Fruit fly (Drosophila melanogaster) whole organism: ENCODE data around the gene CG6441.

Source experiments
- CG8478 ChIP-seq: fragments of >200 bp; optimal IDR thresholded peaks from 2 replicates; lab custom pipeline; 2018; ENCODE audit warnings: inconsistent platforms
- Dll ChIP-seq: fragments of >200 bp; optimal IDR thresholded peaks from 2 replicates; lab custom pipeline; 2017
- EcR ChIP-seq, 2 experiments: fragments of >200 bp; optimal IDR thresholded peaks; 2 replicates each; lab custom pipeline; 2017; ENCODE audit warnings: missing biosample characterization in 2 of 2, missing genetic modification characterization in 2 of 2, missing genetic modification reagents in 2 of 2
- pan ChIP-seq: fragments of >200 bp; optimal IDR thresholded peaks from 2 replicates; lab custom pipeline; 2017
- psq ChIP-seq: fragments of >200 bp; optimal IDR thresholded peaks from 2 replicates; lab custom pipeline; 2017
- usp ChIP-seq: fragments of >200 bp; optimal IDR thresholded peaks from 2 replicates; lab custom pipeline; 2017; ENCODE audit warnings: missing biosample characterization, missing genetic modification characterization, mixed read lengths

Gene CG6441

DNA sequence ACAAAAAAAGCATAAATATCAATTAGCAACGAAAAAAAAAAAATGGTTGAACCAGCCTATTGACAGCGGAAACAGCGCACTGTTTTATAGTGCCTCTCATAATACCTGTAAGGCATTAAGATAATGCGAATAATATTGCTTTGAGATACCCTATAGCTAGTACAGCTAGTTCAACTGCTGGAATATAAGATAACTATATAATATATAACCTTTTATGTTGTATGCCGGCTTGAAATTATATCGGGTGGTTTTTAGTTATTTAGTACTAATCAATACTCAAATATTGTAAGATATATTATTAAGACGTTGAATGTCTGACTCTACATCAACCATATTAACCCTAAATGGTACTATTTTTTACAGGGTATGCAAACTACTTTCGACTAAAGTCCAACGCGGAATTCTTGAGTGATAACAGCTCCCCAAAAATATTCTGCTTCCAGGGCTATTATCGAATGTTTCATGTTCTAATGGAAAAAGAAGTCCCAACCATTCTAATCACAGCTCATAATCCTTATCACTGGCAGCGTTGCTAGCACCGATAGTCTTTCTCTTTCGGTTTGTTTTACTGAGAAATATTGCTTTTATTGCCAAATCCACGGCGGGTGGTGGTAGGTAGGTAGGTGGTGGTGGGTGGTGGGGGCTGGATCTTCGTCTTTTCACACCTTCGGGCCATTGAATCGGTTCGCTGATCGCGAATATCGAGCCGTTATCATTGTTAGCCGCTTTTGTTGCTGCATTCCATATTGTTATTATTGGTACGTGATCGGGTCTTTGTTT lies 40.4 kb upstream of the CG6441 start:
- TF ChIP-seq psq (no peak), CG8478 (lab: Kevin White, UChicago) (no peak)

DNA sequence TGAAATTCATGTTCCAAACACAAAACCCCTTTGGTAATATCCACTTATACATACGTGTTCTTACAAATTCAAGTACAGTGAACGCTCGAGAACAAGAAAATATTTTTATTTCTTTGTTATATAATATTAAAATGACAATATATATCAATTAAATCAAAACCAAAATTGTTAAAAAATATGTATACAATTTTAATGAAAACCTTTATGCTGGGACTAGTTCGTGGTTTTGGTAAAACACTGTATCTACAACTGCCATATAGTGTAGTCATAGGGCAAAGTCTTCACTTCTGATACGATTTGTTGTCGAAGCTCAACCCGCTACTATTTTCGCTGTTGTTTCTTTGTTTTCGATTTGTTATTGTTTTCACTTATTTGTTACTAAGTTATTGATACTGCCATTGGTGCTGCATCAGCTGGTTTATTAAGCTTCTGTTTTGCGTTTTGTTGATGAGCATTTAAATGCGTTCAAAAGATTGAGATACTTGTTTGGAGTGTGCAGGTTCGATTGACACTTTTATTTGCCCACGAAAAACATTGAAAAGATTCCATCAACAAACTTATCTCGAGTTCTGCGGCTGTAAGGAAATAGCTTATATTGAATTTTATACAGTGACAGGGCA lies 39.7 kb upstream of the CG6441 start:
- TF ChIP-seq pan (lab: Kevin White, UChicago) (no peak), EcR (GFP tag; optimal IDR thresholded peaks at IDR 0.05; lab: Kevin White, UChicago) (no peak), CG8478 (lab: Kevin White, UChicago) (no peak), usp (GFP tag; lab: Kevin White, UChicago) (no peak), Dll (lab: Kevin White, UChicago) (no peak), psq (no peak)

DNA sequence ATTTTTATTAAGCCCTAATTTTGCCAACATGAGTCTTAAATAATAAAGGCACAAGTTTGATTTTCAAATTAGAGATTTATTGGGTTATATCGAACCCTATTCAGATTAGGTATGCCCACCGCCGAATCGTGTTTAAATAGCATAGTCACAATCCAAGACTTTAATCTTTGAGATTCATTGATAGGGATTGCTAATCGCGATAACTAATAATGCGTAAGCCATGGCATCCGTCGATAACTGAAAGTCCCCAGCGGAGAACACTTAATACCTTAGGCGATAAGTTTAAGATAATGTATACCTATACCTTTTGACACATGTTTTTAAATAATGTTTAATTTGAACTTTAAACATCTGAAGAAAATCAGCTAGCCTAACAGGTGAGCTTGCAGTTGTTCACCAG lies 39.0 kb upstream of the CG6441 start:
- TF ChIP-seq EcR (GFP tag; optimal IDR thresholded peaks at IDR 0.05; lab: Kevin White, UChicago) (no peak), CG8478 (lab: Kevin White, UChicago) (no peak), usp (GFP tag; lab: Kevin White, UChicago) (no peak), pan (lab: Kevin White, UChicago) (no peak), Dll (lab: Kevin White, UChicago) (no peak), psq (no peak)

DNA sequence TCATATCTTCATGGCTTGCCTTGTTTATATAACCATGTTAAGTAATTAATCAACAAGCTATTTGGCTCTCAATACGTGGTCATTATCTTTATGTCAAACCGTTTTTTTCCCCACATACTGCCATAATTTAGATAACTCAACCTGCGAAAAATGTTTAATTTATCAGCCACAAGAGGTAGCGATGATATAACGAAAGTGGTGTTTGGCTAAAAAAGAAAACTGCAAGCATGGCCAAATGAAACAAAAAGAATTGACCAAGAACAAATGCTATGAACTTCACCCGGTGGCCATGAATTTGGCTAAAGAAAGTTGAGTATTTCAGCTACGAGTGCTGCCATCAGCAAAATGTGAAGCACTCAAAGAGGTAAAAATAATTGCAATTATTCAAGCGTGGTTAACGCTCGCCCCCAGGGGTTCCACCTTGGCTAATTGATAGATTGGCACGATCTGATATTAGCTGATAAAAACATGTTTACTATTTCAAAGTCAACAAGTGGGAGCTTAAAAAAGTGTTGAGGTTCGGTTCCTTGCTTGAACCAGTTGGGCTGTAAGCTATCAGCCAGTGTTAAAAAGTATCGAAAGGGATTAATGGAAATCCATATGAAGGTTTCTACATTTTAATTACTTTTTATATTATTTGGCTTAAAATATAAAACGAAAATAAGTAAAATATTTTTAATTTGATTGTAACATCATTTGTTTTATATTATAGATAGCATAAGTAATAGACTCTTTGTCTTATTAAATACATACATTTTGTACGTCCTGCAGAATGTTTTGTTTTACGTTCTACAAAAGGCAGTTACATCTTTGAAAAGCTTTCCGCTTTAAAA lies 37.8 kb upstream of the CG6441 start:
- TF ChIP-seq CG8478 (lab: Kevin White, UChicago) (no peak), Dll (lab: Kevin White, UChicago) (no peak), EcR (GFP tag; optimal IDR thresholded peaks at IDR 0.05; lab: Kevin White, UChicago) (no peak), pan (lab: Kevin White, UChicago) (no peak), psq (no peak), usp (GFP tag; lab: Kevin White, UChicago) (no peak)

DNA sequence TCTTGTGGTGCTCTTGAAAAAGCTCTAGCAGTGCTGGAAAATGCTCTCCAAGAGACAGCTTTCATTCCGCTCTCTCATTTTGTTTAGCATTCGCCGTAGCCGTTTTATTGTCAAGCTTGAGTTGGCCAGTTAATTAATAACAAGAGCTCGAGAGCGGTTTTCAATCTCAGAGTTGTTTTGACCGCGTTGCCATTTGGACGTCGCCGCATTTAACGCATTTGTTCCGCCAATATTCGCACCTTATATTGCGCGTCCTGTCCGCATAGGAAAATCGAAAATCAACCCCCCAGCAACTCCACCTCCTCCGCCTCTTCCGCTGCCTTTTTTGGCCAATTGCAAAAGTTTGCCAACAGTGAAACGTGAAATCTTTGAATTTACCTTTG lies 37.2 kb upstream of the CG6441 start, which contains the start of gene CG5973:
Gene CG5973 (plus strand): TSS at position 168 of the 383 bp plus-strand sequence.
- no peak for TF ChIP-seq usp (GFP tag; lab: Kevin White, UChicago)
- no peak for TF ChIP-seq Dll (lab: Kevin White, UChicago)
- no peak for TF ChIP-seq pan (lab: Kevin White, UChicago)
- no peak for TF ChIP-seq psq

DNA sequence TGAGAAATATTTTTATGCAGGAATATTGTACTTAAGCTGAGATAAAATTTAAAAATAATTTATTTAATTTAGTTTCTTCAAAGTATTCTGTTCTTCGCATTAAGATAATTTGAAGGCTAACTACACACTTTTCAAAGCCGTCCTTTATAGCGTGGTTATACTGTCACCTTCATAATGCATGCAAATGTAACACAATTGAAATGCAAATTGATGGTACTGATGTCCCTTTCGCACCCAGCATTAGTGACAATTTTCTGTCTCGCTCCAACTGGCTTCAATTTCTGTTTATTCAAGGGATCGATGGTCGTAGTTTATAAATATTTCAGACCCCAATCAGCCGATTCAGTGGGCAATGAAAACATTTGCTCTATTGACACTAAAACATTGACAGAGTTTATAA lies 36.0 kb upstream of the CG6441 start:
- no peak for TF ChIP-seq pan (lab: Kevin White, UChicago)
- no peak for TF ChIP-seq usp (GFP tag; lab: Kevin White, UChicago)

DNA sequence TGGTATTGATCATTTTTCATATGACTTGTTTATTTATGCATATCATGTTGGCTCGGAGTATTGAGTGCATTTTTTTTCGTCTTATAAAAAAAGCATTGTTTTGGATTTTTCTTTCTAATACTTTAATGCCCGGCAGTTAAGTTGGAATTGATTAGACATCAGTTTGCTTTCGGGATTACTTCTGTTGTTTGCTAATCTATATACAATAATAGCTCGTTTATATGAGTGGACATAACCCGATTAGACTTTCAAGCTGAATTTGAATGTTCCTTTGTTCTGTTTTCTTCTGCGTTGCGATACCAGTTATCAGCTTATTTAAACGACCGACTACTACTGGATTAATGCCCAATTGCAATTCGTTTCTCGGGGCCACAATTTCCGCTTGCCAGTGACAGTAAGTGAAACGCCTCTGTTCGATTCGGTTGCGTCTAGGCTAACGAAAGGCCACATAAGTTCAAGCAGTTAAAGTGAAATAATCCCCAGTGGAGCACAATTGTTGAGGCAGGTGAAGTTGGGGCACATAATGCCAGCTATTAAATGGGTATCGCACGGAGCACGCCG lies 34.0 kb upstream of the CG6441 start:
- no peak for TF ChIP-seq EcR (GFP tag; optimal IDR thresholded peaks at IDR 0.05; lab: Kevin White, UChicago)
- no peak for TF ChIP-seq CG8478 (lab: Kevin White, UChicago)
- no peak for TF ChIP-seq usp (GFP tag; lab: Kevin White, UChicago)
- TF ChIP-seq pan (lab: Kevin White, UChicago) = no peak
- TF ChIP-seq psq = no peak
- TF ChIP-seq Dll (lab: Kevin White, UChicago) = no peak

DNA sequence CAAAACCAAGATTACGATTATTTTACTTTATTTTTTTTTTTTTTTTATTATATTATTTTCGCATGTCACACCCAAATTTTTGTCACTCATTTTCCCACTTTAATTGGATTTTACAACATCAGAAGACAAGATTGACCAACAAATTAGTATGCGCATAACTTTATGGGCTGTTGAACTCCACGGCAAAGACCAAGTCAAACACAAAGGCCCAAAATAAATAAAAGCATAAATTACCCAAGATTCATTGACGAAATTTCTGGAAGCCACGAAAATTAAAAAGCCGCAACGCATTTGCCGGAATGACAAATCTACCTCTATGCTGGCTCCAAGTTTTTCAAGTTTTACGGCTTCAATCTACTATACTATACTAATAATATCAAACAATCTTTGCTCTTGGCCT lies 32.4 kb upstream of the CG6441 start:
- TF ChIP-seq Dll (lab: Kevin White, UChicago) (no peak), usp (GFP tag; lab: Kevin White, UChicago) (no peak), CG8478 (lab: Kevin White, UChicago) (no peak), psq (no peak), pan (lab: Kevin White, UChicago) (no peak), EcR (GFP tag; optimal IDR thresholded peaks at IDR 0.05; lab: Kevin White, UChicago) (no peak)

DNA sequence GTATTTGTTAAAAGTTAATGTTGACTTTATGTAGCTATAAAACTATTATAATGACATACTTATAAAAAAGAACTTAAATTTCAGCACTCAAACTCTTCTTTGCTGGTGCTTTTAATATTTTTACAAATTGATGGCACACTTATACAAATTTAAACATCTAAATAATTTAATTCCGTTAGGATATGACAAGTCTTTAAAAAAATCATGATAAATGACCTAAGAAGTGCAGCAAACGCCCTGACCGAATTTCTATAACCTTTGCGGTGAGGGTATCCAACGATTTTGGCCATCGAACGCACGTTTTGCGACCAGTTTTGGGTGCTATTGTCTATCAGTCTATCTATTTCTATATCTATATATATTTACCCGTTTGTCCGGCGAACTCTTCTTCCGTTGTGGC lies 31.6 kb upstream of the CG6441 start:
- no peak for TF ChIP-seq pan (lab: Kevin White, UChicago)
- TF ChIP-seq Dll (lab: Kevin White, UChicago) = no peak
- TF ChIP-seq EcR (GFP tag; optimal IDR thresholded peaks at IDR 0.05; lab: Kevin White, UChicago) = no peak
- no peak for TF ChIP-seq psq
- TF ChIP-seq CG8478 (lab: Kevin White, UChicago) = no peak
- no peak for TF ChIP-seq usp (GFP tag; lab: Kevin White, UChicago)

DNA sequence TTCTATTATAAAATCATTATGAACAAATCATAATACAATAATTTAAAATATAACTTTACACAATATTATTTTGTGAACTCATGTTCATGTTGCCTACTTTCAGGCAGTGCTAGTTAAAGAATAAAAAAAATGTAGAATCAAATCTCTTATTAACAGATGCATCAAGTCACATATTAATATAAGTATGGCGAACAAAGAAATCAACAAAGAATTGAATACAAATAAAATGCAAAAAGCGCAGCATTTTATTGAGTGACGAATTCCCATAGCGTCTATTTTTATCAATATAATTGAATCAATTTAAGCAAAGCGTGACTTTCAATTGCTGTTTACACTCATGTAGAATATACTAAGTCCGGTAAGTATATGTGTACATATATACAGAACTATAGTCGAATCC lies 26.7 kb upstream of the CG6441 start:
- TF ChIP-seq usp (GFP tag; lab: Kevin White, UChicago) (no peak), Dll (lab: Kevin White, UChicago) (no peak), psq (no peak), pan (lab: Kevin White, UChicago) (no peak), EcR (GFP tag; optimal IDR thresholded peaks at IDR 0.05; lab: Kevin White, UChicago) (no peak), CG8478 (lab: Kevin White, UChicago) (no peak)

DNA sequence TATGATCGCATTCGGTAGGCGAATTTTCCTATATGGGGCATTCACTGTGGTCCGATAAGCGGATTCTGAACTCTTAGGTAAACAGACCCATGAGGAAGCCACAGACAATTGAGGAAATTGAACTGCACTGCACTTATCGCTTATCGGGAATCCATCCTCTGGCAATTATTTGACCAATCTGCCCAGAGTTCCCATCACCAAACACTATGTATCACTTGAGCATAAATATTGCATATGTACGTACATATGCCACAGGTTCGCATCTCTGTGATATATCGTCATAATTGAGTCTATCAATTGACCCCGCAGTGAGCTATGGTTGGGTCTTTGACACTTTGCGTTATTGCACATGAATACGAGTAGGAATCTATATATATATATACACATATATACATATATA lies 26.1 kb upstream of the CG6441 start:
- no peak for TF ChIP-seq EcR (GFP tag; optimal IDR thresholded peaks at IDR 0.05; lab: Kevin White, UChicago)
- TF ChIP-seq psq = no peak
- no peak for TF ChIP-seq pan (lab: Kevin White, UChicago)
- TF ChIP-seq Dll (lab: Kevin White, UChicago) = no peak
- TF ChIP-seq usp (GFP tag; lab: Kevin White, UChicago) = no peak
- TF ChIP-seq CG8478 (lab: Kevin White, UChicago) = no peak
